Fruit fly (Drosophila melanogaster) whole organism, embryonic: Measurements from ENCODE around the gene bsh.

ENCODE experiments used
- ATbp ChIP-seq: fragments of 200-800 bp; sonication (Bioruptor generic); optimal IDR thresholded peaks from 2 replicates; lab custom pipeline; 2017; ENCODE audit warnings: missing biosample characterization, mild to moderate bottlenecking, missing genetic modification characterization, missing genetic modification reagents
- CG10274 ChIP-seq: fragments of 200-800 bp; sonication (Bioruptor generic); optimal IDR thresholded peaks from 3 replicates; lab custom pipeline; 2017; ENCODE audit warnings: missing biosample characterization, mild to moderate bottlenecking, missing genetic modification characterization
- CG10366 ChIP-seq: fragments of 200-800 bp; sonication (Bioruptor generic); IDR thresholded peaks from 2 replicates; pipeline ENCODE4 v1.3.6; 2022; ENCODE audit warnings: missing biosample characterization, missing genetic modification characterization
- CG12104 ChIP-seq: fragments of 200-800 bp; sonication (Bioruptor generic); optimal IDR thresholded peaks from 3 replicates; lab custom pipeline; 2016; ENCODE audit warnings: missing biosample characterization, missing genetic modification characterization
- CG12769 ChIP-seq: fragments of 200-800 bp; sonication (Bioruptor generic); optimal IDR thresholded peaks from 2 replicates; lab custom pipeline; 2019; ENCODE audit warnings: missing biosample characterization, mild to moderate bottlenecking, missing genetic modification characterization, moderate library complexity
- CG13424 ChIP-seq: fragments of 200-800 bp; sonication (Bioruptor generic); optimal IDR thresholded peaks from 2 replicates; lab custom pipeline; 2019; ENCODE audit warnings: missing biosample characterization, mild to moderate bottlenecking, missing genetic modification characterization, moderate library complexity
- CG14014 ChIP-seq: fragments of 200-800 bp; sonication (Bioruptor generic); IDR thresholded peaks from 2 replicates; pipeline ENCODE4 v1.3.6; 2022; ENCODE audit warnings: missing biosample characterization, missing genetic modification characterization
- CG15514 ChIP-seq: fragments of 200-800 bp; sonication (Bioruptor generic); optimal IDR thresholded peaks from 3 replicates; lab custom pipeline; 2017; ENCODE audit warnings: missing biosample characterization, missing genetic modification characterization, mild to moderate bottlenecking, moderate library complexity, missing genetic modification reagents
- CG3281 ChIP-seq: fragments of 200-800 bp; sonication (Bioruptor generic); optimal IDR thresholded peaks from 3 replicates; lab custom pipeline; 2017; ENCODE audit warnings: missing biosample characterization, mild to moderate bottlenecking, missing genetic modification characterization
- CG33213 ChIP-seq: fragments of 200-800 bp; sonication (Bioruptor generic); optimal IDR thresholded peaks from 3 replicates; lab custom pipeline; 2016; ENCODE audit warnings: missing biosample characterization, missing genetic modification characterization
- CG3847 ChIP-seq: fragments of 200-800 bp; sonication (Bioruptor generic); IDR thresholded peaks from 2 replicates; pipeline ENCODE4 v1.3.6; 2022; ENCODE audit warnings: missing biosample characterization, missing genetic modification characterization
- CG4328 ChIP-seq: fragments of 200-800 bp; sonication (Bioruptor generic); optimal IDR thresholded peaks from 3 replicates; lab custom pipeline; 2017; ENCODE audit warnings: missing biosample characterization, missing genetic modification reagents, missing genetic modification characterization
- CG4730 ChIP-seq: fragments of 200-800 bp; sonication (Bioruptor generic); IDR thresholded peaks from 2 replicates; pipeline ENCODE4 v1.3.6; 2022; ENCODE audit warnings: missing biosample characterization, missing genetic modification characterization
- CG6683 ChIP-seq: fragments of 200-800 bp; sonication (Bioruptor generic); optimal IDR thresholded peaks from 2 replicates; lab custom pipeline; 2017; ENCODE audit warnings: missing biosample characterization, mild to moderate bottlenecking, missing genetic modification characterization, missing genetic modification reagents
- CG6854 ChIP-seq: fragments of 200-800 bp; sonication (Bioruptor generic); optimal IDR thresholded peaks from 3 replicates; lab custom pipeline; 2017; ENCODE audit warnings: missing biosample characterization, mild to moderate bottlenecking, missing genetic modification characterization
- CG7987 ChIP-seq: fragments of 200-800 bp; sonication (Bioruptor generic); optimal IDR thresholded peaks from 2 replicates; lab custom pipeline; 2018; ENCODE audit warnings: missing biosample characterization, mild to moderate bottlenecking, missing genetic modification characterization, moderate library complexity
- CG8765 ChIP-seq: fragments of 200-800 bp; sonication (Bioruptor generic); IDR thresholded peaks from 2 replicates; pipeline ENCODE4 v1.3.6; 2022; ENCODE audit warnings: missing biosample characterization, missing genetic modification characterization
- CG8924 ChIP-seq: fragments of 200-800 bp; optimal IDR thresholded peaks from 3 replicates; lab custom pipeline; 2019; ENCODE audit warnings: missing biosample characterization, mild to moderate bottlenecking, missing genetic modification characterization, moderate library complexity
- CTCF ChIP-seq: fragments of 200-800 bp; sonication (Bioruptor generic); optimal IDR thresholded peaks from 2 replicates; lab custom pipeline; 2017; ENCODE audit warnings: missing biosample characterization, mild to moderate bottlenecking, missing genetic modification characterization, moderate library complexity
- Camta ChIP-seq: fragments of 200-800 bp; sonication (Bioruptor generic); optimal IDR thresholded peaks from 2 replicates; lab custom pipeline; 2016; ENCODE audit warnings: missing biosample characterization, missing genetic modification characterization
- CkIIα-i1 ChIP-seq: fragments of 200-800 bp; sonication (Bioruptor generic); IDR thresholded peaks from 2 replicates; pipeline ENCODE4 v1.3.6; 2022; ENCODE audit warnings: missing biosample characterization, missing genetic modification characterization
- Dbx ChIP-seq: fragments of 200-800 bp; sonication (Bioruptor generic); IDR thresholded peaks from 3 replicates; pipeline ENCODE4 v1.3.6; 2022; ENCODE audit warnings: missing biosample characterization, missing genetic modification characterization
- Dip2 ChIP-seq: fragments of 200-800 bp; sonication (Bioruptor generic); IDR thresholded peaks from 2 replicates; pipeline ENCODE4 v1.3.6; 2022; ENCODE audit warnings: missing biosample characterization, missing genetic modification characterization
- Fer1 ChIP-seq: fragments of 200-800 bp; sonication (Bioruptor generic); optimal IDR thresholded peaks from 2 replicates; lab custom pipeline; 2017; ENCODE audit warnings: missing biosample characterization, mild to moderate bottlenecking, missing genetic modification characterization
- Gug ChIP-seq: fragments of 200-800 bp; sonication (Bioruptor generic); IDR thresholded peaks from 4 replicates; pipeline ENCODE4 v1.3.6; 2022; ENCODE audit warnings: missing biosample characterization, missing genetic modification characterization
- Lhr ChIP-seq: fragments of 200-800 bp; sonication (Bioruptor generic); optimal IDR thresholded peaks from 3 replicates; lab custom pipeline; 2017; ENCODE audit warnings: mild to moderate bottlenecking, missing biosample characterization, missing genetic modification reagents, missing genetic modification characterization
- MBD-R2 ChIP-seq: fragments of 200-800 bp; sonication (Bioruptor generic); IDR thresholded peaks from 2 replicates; pipeline ENCODE4 v1.3.6; 2022; ENCODE audit warnings: missing biosample characterization, missing genetic modification characterization
- NC2α ChIP-seq: fragments of 200-800 bp; sonication (Bioruptor generic); optimal IDR thresholded peaks from 2 replicates; lab custom pipeline; 2016; ENCODE audit warnings: missing biosample characterization, missing genetic modification characterization
- Ptx1 ChIP-seq: fragments of 200-800 bp; sonication (Bioruptor generic); IDR thresholded peaks from 2 replicates; pipeline ENCODE4 v1.3.6; 2022; ENCODE audit warnings: missing biosample characterization, missing genetic modification characterization
- Stat92E ChIP-seq, 3 experiments: fragments of >200 bp in 2 of 3; fragments of 200-800 bp in 1 of 3; sonication (Bioruptor generic) in 1 of 3; optimal IDR thresholded peaks; 2 replicates each; lab custom pipeline; 2017 to 2019; ENCODE audit warnings: missing biosample characterization in 3 of 3, missing genetic modification characterization in 3 of 3, mild to moderate bottlenecking in 1 of 3, moderate library complexity in 1 of 3
- Tbp ChIP-seq: fragments of >200 bp; optimal IDR thresholded peaks from 2 replicates; lab custom pipeline; 2018; ENCODE audit warnings: missing biosample characterization, missing genetic modification characterization
- Xrp1 ChIP-seq: fragments of 200-800 bp; sonication (Bioruptor generic); IDR thresholded peaks from 2 replicates; pipeline ENCODE4 v1.3.6; 2022; ENCODE audit warnings: missing biosample characterization, missing genetic modification characterization
- ab ChIP-seq: fragments of 200-800 bp; sonication (Bioruptor generic); optimal IDR thresholded peaks from 2 replicates; lab custom pipeline; 2016; ENCODE audit warnings: missing biosample characterization, missing genetic modification characterization
- abd-A ChIP-seq: fragments of 200-800 bp; sonication (Bioruptor generic); optimal IDR thresholded peaks from 3 replicates; lab custom pipeline; 2019; ENCODE audit warnings: missing biosample characterization, mild to moderate bottlenecking, missing genetic modification characterization, moderate library complexity
- aop ChIP-seq: fragments of 200-800 bp; sonication (Bioruptor generic); IDR thresholded peaks from 2 replicates; pipeline ENCODE4 v1.3.6; 2022; ENCODE audit warnings: missing biosample characterization, missing genetic modification characterization
- bbx ChIP-seq: fragments of 200-800 bp; sonication (Bioruptor generic); IDR thresholded peaks from 2 replicates; pipeline ENCODE4 v1.3.6; 2022; ENCODE audit warnings: missing biosample characterization, missing genetic modification characterization; ENCODE audit not compliant: partially characterized antibody
- bigmax ChIP-seq: fragments of 200-800 bp; sonication (Bioruptor generic); optimal IDR thresholded peaks from 2 replicates; lab custom pipeline; 2018; ENCODE audit warnings: missing biosample characterization, mild to moderate bottlenecking, missing genetic modification characterization
- cas ChIP-seq: fragments of 200-800 bp; sonication (Bioruptor generic); IDR thresholded peaks from 2 replicates; pipeline ENCODE4 v1.3.6; 2022; ENCODE audit warnings: missing biosample characterization, missing genetic modification characterization
- fu2 ChIP-seq: fragments of 200-800 bp; sonication (Bioruptor generic); optimal IDR thresholded peaks from 2 replicates; lab custom pipeline; 2016; ENCODE audit warnings: missing biosample characterization, missing genetic modification characterization
- grau ChIP-seq: fragments of 200-800 bp; optimal IDR thresholded peaks from 3 replicates; lab custom pipeline; 2019; ENCODE audit warnings: missing biosample characterization, mild to moderate bottlenecking, missing genetic modification characterization, moderate library complexity
- gsb ChIP-seq: fragments of 200-800 bp; sonication (Bioruptor generic); IDR thresholded peaks from 2 replicates; pipeline ENCODE4 v1.3.6; 2022; ENCODE audit warnings: missing biosample characterization, missing genetic modification characterization
- oc ChIP-seq: fragments of 200-800 bp; sonication (Bioruptor generic); optimal IDR thresholded peaks from 2 replicates; lab custom pipeline; 2018; ENCODE audit warnings: missing biosample characterization, mild to moderate bottlenecking, missing genetic modification characterization, moderate library complexity
- pb ChIP-seq: fragments of 200-800 bp; sonication (Bioruptor generic); optimal IDR thresholded peaks from 3 replicates; lab custom pipeline; 2016; ENCODE audit warnings: missing biosample characterization, missing genetic modification characterization
- ro ChIP-seq: fragments of 200-800 bp; sonication (Bioruptor generic); IDR thresholded peaks from 2 replicates; pipeline ENCODE4 v1.3.6; 2022; ENCODE audit warnings: missing biosample characterization, missing genetic modification characterization
- sens-2 ChIP-seq: fragments of 200-800 bp; sonication (Bioruptor generic); IDR thresholded peaks from 2 replicates; pipeline ENCODE4 v1.3.6; 2022; ENCODE audit warnings: missing biosample characterization, missing genetic modification characterization
- shn ChIP-seq: fragments of 200-800 bp; sonication (Bioruptor generic); optimal IDR thresholded peaks from 3 replicates; lab custom pipeline; 2016; ENCODE audit warnings: missing biosample characterization, missing genetic modification characterization
- unc-4 ChIP-seq: fragments of 200-800 bp; sonication (Bioruptor generic); IDR thresholded peaks from 2 replicates; pipeline ENCODE4 v1.3.6; 2022; ENCODE audit warnings: missing biosample characterization, missing genetic modification characterization; ENCODE audit not compliant: partially characterized antibody
- usp ChIP-seq: fragments of >200 bp; optimal IDR thresholded peaks from 2 replicates; lab custom pipeline; 2017; ENCODE audit warnings: missing biosample characterization, missing genetic modification characterization
- vnd ChIP-seq: fragments of 200-800 bp; sonication (Bioruptor generic); IDR thresholded peaks from 3 replicates; pipeline ENCODE4 v1.3.6; 2022; ENCODE audit warnings: missing biosample characterization, missing genetic modification characterization; ENCODE audit not compliant: partially characterized antibody
- zfh2 ChIP-seq: fragments of 200-800 bp; sonication (Bioruptor generic); optimal IDR thresholded peaks from 2 replicates; lab custom pipeline; 2016; ENCODE audit warnings: missing biosample characterization, missing genetic modification characterization

Gene bsh

DNA sequence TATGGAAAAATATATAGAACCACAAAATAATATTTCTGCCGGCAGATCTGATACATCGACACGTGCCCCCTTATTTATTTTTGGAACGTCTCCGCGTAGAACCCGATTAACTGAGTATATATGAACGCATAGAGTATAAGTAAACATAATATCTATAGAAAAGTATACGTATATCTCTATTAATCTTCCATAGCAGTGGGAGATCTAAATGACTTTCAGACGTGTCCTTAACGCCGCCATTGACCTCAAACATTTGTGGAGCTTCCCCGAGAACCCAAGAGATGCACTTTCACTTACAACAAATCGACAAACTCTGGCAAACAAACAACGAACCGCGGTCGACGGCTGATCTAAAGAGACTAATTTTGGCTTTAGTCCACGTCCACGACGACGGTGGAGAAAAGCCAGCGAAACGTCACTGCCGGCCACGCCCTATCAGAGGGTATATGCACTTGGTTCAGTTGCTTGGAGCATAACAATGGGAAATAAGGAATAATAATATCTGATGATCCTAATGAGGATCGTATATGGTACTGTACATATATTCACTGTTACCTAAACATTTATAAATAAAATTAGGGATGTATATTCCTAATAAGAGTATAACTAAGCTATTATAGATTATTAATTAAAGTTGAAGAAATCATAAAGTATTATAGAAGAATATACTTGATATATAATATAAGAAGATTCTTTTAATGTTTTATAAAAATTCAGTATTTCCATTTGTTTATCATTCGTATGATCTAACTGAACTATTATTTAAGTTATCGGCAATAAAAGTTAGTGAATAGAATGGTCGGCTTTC is 4.9 kb downstream of the bsh start, which contains the start of gene fbp (continued):
- TF ChIP-seq unc-4 (GFP tag; lab: Robert Waterston, UW), result no peak
- no peak for TF ChIP-seq fu2 (GFP tag; lab: Kevin White, UChicago)
- no peak for TF ChIP-seq CkIIα-i1
- TF ChIP-seq aop (GFP tag; lab: Robert Waterston, UW), result no peak
- TF ChIP-seq Dbx (GFP tag; lab: Robert Waterston, UW), result peak; percentile 44; the same call in 1 of the 3 replicates
- TF ChIP-seq CG14014 (GFP tag; lab: Robert Waterston, UW), result no peak; the same call in 1 of the 2 replicates
- TF ChIP-seq Xrp1 (GFP tag; lab: Robert Waterston, UW), result peak; percentile 30; the same call in 1 of the 2 replicates
- TF ChIP-seq Camta, result no peak
- no peak for TF ChIP-seq Lhr (GFP tag; lab: Kevin White, UChicago)
- TF ChIP-seq bigmax (GFP tag; lab: Kevin White, UChicago), result no peak
- peak; percentile 46 for TF ChIP-seq CG12769 (tag; lab: Kevin White, UChicago)
- TF ChIP-seq CG8924 (tag; lab: Kevin White, UChicago), result peak; percentile 86
- no peak for TF ChIP-seq CG33213 (GFP tag; lab: Kevin White, UChicago)
- TF ChIP-seq CG7987 (GFP tag; lab: Kevin White, UChicago), result no peak
- TF ChIP-seq ATbp (GFP tag; lab: Kevin White, UChicago), result peak; percentile 26
- peak; percentile 23 for TF ChIP-seq CG10274
- TF ChIP-seq oc (tag; lab: Kevin White, UChicago), result no peak
- TF ChIP-seq Stat92E (GFP tag; optimal IDR thresholded peaks at IDR 0.05; lab: Kevin White, UChicago), result peak in 1 of 3 experiments; percentile 25
- TF ChIP-seq CG4730 (GFP tag; lab: Robert Waterston, UW), result no peak
- TF ChIP-seq CG15514, result peak; percentile 22
- 0 out of 2 replicates have a peak, but pooled peaks have one; percentile 41 for TF ChIP-seq CG3847 (GFP tag; lab: Robert Waterston, UW)
- TF ChIP-seq MBD-R2 (GFP tag; lab: Robert Waterston, UW), result no peak; the same call in 1 of the 2 replicates
- no peak for TF ChIP-seq CG8765
- TF ChIP-seq Fer1, result peak; percentile 56
- TF ChIP-seq usp, result no peak
- TF ChIP-seq cas (GFP tag; lab: Robert Waterston, UW), result no peak
- peak; percentile 68 for TF ChIP-seq CG12104 (GFP tag; lab: Kevin White, UChicago)
- no peak for TF ChIP-seq sens-2 (GFP tag; lab: Robert Waterston, UW)
- no peak for TF ChIP-seq pb (GFP tag; lab: Kevin White, UChicago)
- peak; percentile 55 for TF ChIP-seq Ptx1 (GFP tag; lab: Robert Waterston, UW)
- no peak for TF ChIP-seq abd-A (tag; lab: Kevin White, UChicago)
- TF ChIP-seq ab (GFP tag; lab: Kevin White, UChicago), result no peak
- TF ChIP-seq vnd, result no peak
- no peak for TF ChIP-seq Dip2 (GFP tag; lab: Robert Waterston, UW)
- TF ChIP-seq grau, result peak; percentile 78
- no peak for TF ChIP-seq shn (GFP tag; lab: Kevin White, UChicago)
- peak; percentile 72 for TF ChIP-seq CG13424
- TF ChIP-seq zfh2, result peak; percentile 38
- no peak for TF ChIP-seq CTCF (GFP tag; lab: Kevin White, UChicago)
- TF ChIP-seq CG6683 (GFP tag; lab: Kevin White, UChicago), result peak; percentile 10
- no peak for TF ChIP-seq NC2α (GFP tag; lab: Kevin White, UChicago)
- peak; percentile 73 for TF ChIP-seq CG3281 (GFP tag; lab: Kevin White, UChicago)
- no peak; the same call in 1 of the 2 replicates for TF ChIP-seq bbx (GFP tag; lab: Robert Waterston, UW)
- no peak for TF ChIP-seq Tbp (GFP tag; lab: Kevin White, UChicago)
- TF ChIP-seq gsb (GFP tag; lab: Robert Waterston, UW), result no peak
- TF ChIP-seq Gug (GFP tag; lab: Robert Waterston, UW), result peak; percentile 59; the same call in 2 of the 4 replicates
- TF ChIP-seq CG6854, result peak; percentile 2
- TF ChIP-seq ro (GFP tag; lab: Robert Waterston, UW), result no peak
- peak; percentile 29 for TF ChIP-seq CG4328 (GFP tag; lab: Kevin White, UChicago)
- TF ChIP-seq CG10366, result peak; percentile 41; the same call in 1 of the 2 replicates
